Worm (Caenorhabditis elegans) whole organism, young adult: ENCODE measurements around the gene ZC404.15.

Experiments
- B0019.2 ChIP-seq: fragments of 200-800 bp; sonication (Bioruptor generic); conservative IDR thresholded peaks from 2 replicates; pipeline ENCODE4 v1.3.6; 2022; ENCODE audit warnings: missing genetic modification reagents, missing genetic modification characterization, missing compliant biosample characterization
- F49E8.2 ChIP-seq: sonication (generic microtip); optimal IDR thresholded peaks from 3 replicates; lab custom pipeline; 2017; ENCODE audit warnings: missing genetic modification characterization, mild to moderate bottlenecking, missing compliant biosample characterization, antibody characterized with exemption, moderate library complexity; ENCODE audit not compliant: insufficient read depth
- aptf-3 ChIP-seq: fragments of 200-800 bp; sonication (Bioruptor generic); IDR thresholded peaks from 2 replicates; pipeline ENCODE4 v1.3.6; 2022; ENCODE audit warnings: missing genetic modification characterization, missing compliant biosample characterization
- attf-6 ChIP-seq: fragments of 200-800 bp; sonication (Bioruptor generic); IDR thresholded peaks from 2 replicates; pipeline ENCODE4 v1.3.6; 2022; ENCODE audit warnings: missing genetic modification reagents, missing genetic modification characterization, missing compliant biosample characterization
- ceh-27 ChIP-seq: fragments of 200-800 bp; sonication (Bioruptor generic); optimal IDR thresholded peaks from 2 replicates; lab custom pipeline; 2018; ENCODE audit warnings: mild to moderate bottlenecking, missing genetic modification characterization, moderate library complexity, missing compliant biosample characterization
- hlh-12 ChIP-seq: sonication (generic microtip); optimal IDR thresholded peaks from 2 replicates; lab custom pipeline; 2016; ENCODE audit warnings: missing genetic modification characterization, missing compliant biosample characterization
- hlh-26 ChIP-seq: fragments of 200-800 bp; sonication (Bioruptor generic); conservative IDR thresholded peaks from 2 replicates; pipeline ENCODE4 v1.3.6; 2022; ENCODE audit warnings: missing genetic modification reagents, missing genetic modification characterization, missing compliant biosample characterization
- nhr-179 ChIP-seq: sonication (generic microtip); optimal IDR thresholded peaks from 2 replicates; lab custom pipeline; 2016; ENCODE audit warnings: mild to moderate bottlenecking, missing genetic modification characterization, missing compliant biosample characterization
- nhr-27 ChIP-seq: fragments of 200-800 bp; sonication (Bioruptor generic); optimal IDR thresholded peaks from 2 replicates; lab custom pipeline; 2018; ENCODE audit warnings: mild to moderate bottlenecking, missing genetic modification characterization, moderate library complexity, missing compliant biosample characterization
- pha-4 ChIP-seq: fragments of 150-350 bp; sonication (generic microtip); optimal IDR thresholded peaks from 2 replicates; lab custom pipeline; 2014; ENCODE audit warnings: missing biosample characterization, missing genetic modification reagents, missing genetic modification characterization
- sdz-38 ChIP-seq: sonication (generic microtip); optimal IDR thresholded peaks from 2 replicates; lab custom pipeline; 2016; ENCODE audit warnings: missing genotype, missing genetic modification characterization, missing compliant biosample characterization
- sea-2 ChIP-seq: fragments of 200-800 bp; sonication (Bioruptor generic); IDR thresholded peaks from 2 replicates; pipeline ENCODE4 v1.3.6; 2022; ENCODE audit warnings: missing genetic modification characterization, missing compliant biosample characterization
- zfh-2 ChIP-seq: fragments of 200-800 bp; sonication (Bioruptor generic); conservative IDR thresholded peaks from 2 replicates; pipeline ENCODE4 v1.3.6; 2022; ENCODE audit warnings: missing genetic modification reagents, missing genetic modification characterization, missing compliant biosample characterization
- ztf-6 ChIP-seq: fragments of 200-800 bp; sonication (Bioruptor generic); IDR thresholded peaks from 2 replicates; pipeline ENCODE4 v1.3.6; 2022; ENCODE audit warnings: missing genetic modification reagents, missing genetic modification characterization, missing compliant biosample characterization

ce11 chrV:6787906-6788430, 7.7 kb downstream of the ZC404.15 start, which contains the start of gene ZC404.2:
- TF ChIP-seq sea-2 (GFP tag; lab: Robert Waterston, UW) (no peak), nhr-179 (tag; lab: Kevin White, UChicago) (no peak), B0019.2 (GFP tag; lab: Robert Waterston, UW) (no peak), ceh-27 (GFP tag; lab: Kevin White, UChicago) (no peak), F49E8.2 (no peak), hlh-12 (tag; lab: Kevin White, UChicago) (no peak), sdz-38 (tag; lab: Kevin White, UChicago) (no peak), attf-6 (no peak), pha-4 (tag; lab: Kevin White, UChicago) (no peak), ztf-6 (GFP tag; lab: Robert Waterston, UW) (no peak), zfh-2 (GFP tag; lab: Robert Waterston, UW) (no peak), hlh-26 (GFP tag; lab: Robert Waterston, UW) (no peak), nhr-27 (tag; lab: Kevin White, UChicago) (no peak), aptf-3 (GFP tag; lab: Robert Waterston, UW) (no peak)
